Worm (Caenorhabditis elegans) whole organism, L2 larva: ENCODE results near the gene C14B9.8.

Experiments used
- R02D3.7 ChIP-seq: fragments of 150-350 bp; optimal IDR thresholded peaks from 2 replicates; lab custom pipeline; 2014; ENCODE audit warnings: missing biosample characterization, missing genetic modification characterization
- ZK546.5 ChIP-seq: sonication (generic microtip); optimal IDR thresholded peaks from 2 replicates; lab custom pipeline; 2017; ENCODE audit warnings: missing biosample characterization, missing genetic modification characterization
- ama-1 ChIP-seq: fragments of 150-350 bp; optimal IDR thresholded peaks from 2 replicates; lab custom pipeline; 2018; ENCODE audit warnings: inconsistent platforms
- egl-27 ChIP-seq: sonication (generic microtip); optimal IDR thresholded peaks from 3 replicates; lab custom pipeline; 2017; ENCODE audit warnings: missing biosample characterization, missing genetic modification reagents, missing genetic modification characterization
- nhr-10 ChIP-seq: sonication (generic microtip); optimal IDR thresholded peaks from 2 replicates; lab custom pipeline; 2017; ENCODE audit warnings: missing biosample characterization, missing genetic modification characterization
- nhr-11 ChIP-seq: fragments of 150-350 bp; optimal IDR thresholded peaks from 2 replicates; lab custom pipeline; 2014; ENCODE audit warnings: missing biosample characterization, missing genetic modification characterization
- unc-39 ChIP-seq: fragments of 150-350 bp; optimal IDR thresholded peaks from 2 replicates; lab custom pipeline; 2014; ENCODE audit warnings: missing biosample characterization, missing genetic modification characterization

ce11 chrIII:8132496-8132895 lies 11.9 kb downstream of the C14B9.8 start:
- TF ChIP-seq nhr-10 (tag; lab: Kevin White, UChicago) (no peak), ZK546.5 (tag; lab: Kevin White, UChicago) (no peak), nhr-11 (no peak), ama-1 (lab: Kevin White, UChicago) (no peak), R02D3.7 (no peak), egl-27 (tag; lab: Kevin White, UChicago) (no peak), unc-39 (tag; lab: Kevin White, UChicago) (no peak)
